Worm (Caenorhabditis elegans): ENCODE results near the gene nhr-118.

nhr-118 gene

ce11 chrV:4450523-4451089 lies 43.0 kb downstream of the nhr-118 start, which contains the start of gene rft-2 (continued):
- TF ChIP-seq lin-39 (tag; optimal IDR thresholded peaks at IDR 0.05) (no peak), zfp-2 (tag; optimal IDR thresholded peaks at IDR 0.05) (no peak)

- TF ChIP-seq dmd-6 (GFP tag; IDR thresholded peaks at IDR 0.05) (no peak), nhr-42 (GFP tag; IDR thresholded peaks at IDR 0.05) (no peak), vab-7 (GFP tag; IDR thresholded peaks at IDR 0.05) (no peak), ces-1 (GFP tag; optimal IDR thresholded peaks at IDR 0.05) (no peak), nhr-25 (tag; optimal IDR thresholded peaks at IDR 0.05; ENCODE audit: borderline replicate concordance, insufficient read depth) (no peak), spr-3 (GFP tag; optimal IDR thresholded peaks at IDR 0.05) (no peak), unc-39 (tag; optimal IDR thresholded peaks at IDR 0.05) (no peak), egl-27 (tag; optimal IDR thresholded peaks at IDR 0.05) (no peak), fkh-10 (GFP tag; optimal IDR thresholded peaks at IDR 0.05) (no peak)
Measured at ce11 chrV:4454634-4455033, 47.0 kb downstream of the nhr-118 start, which contains the start of gene gnrr-5. TSS of gene gnrr-5 (minus strand) at chrV:4454734.

All from whole organism, L4 larva.